Worm (Caenorhabditis elegans) whole organism, early embryonic: ENCODE results near the gene din-1.

Experiments
- B0310.2 ChIP-seq: sonication (generic microtip); optimal IDR thresholded peaks from 2 replicates; lab custom pipeline; 2016; ENCODE audit warnings: mild to moderate bottlenecking, missing genetic modification characterization, missing compliant biosample characterization
- F13C5.2 ChIP-seq: sonication (generic microtip); optimal IDR thresholded peaks from 2 replicates; lab custom pipeline; 2017; ENCODE audit warnings: mild to moderate bottlenecking, missing genetic modification characterization, inconsistent platforms, missing compliant biosample characterization
- ama-1 ChIP-seq: fragments of 150-350 bp; optimal IDR thresholded peaks from 2 replicates; lab custom pipeline; 2014
- flt-1 ChIP-seq: fragments of 200-800 bp; sonication (Bioruptor generic); IDR thresholded peaks from 2 replicates; pipeline ENCODE4 v1.3.6; 2022; ENCODE audit warnings: missing genetic modification characterization, missing compliant biosample characterization
- hnd-1 ChIP-seq: sonication (generic microtip); optimal IDR thresholded peaks from 2 replicates; lab custom pipeline; 2016; ENCODE audit warnings: missing genetic modification characterization, missing compliant biosample characterization
- scrt-1 ChIP-seq: fragments of 200-800 bp; sonication (Bioruptor generic); IDR thresholded peaks from 2 replicates; pipeline ENCODE4 v1.3.6; 2022; ENCODE audit warnings: missing genetic modification characterization, missing compliant biosample characterization
- tbx-11 ChIP-seq: fragments of 200-800 bp; sonication (Bioruptor generic); IDR thresholded peaks from 2 replicates; pipeline ENCODE4 v1.3.6; 2022; ENCODE audit warnings: missing genetic modification characterization, missing compliant biosample characterization

ce11 chrII:11681136-11681824, 47.9 kb upstream of the din-1 start, which contains the start of the genes sfxn-1.4 and C47D12.4:
- TF ChIP-seq F13C5.2 (tag; lab: Kevin White, UChicago), result no peak
- TF ChIP-seq hnd-1 (tag; lab: Kevin White, UChicago), result no peak
- no peak for TF ChIP-seq ama-1 (lab: Kevin White, UChicago)
- no peak for TF ChIP-seq tbx-11 (GFP tag; lab: Robert Waterston, UW)
- TF ChIP-seq B0310.2 (tag; lab: Kevin White, UChicago), result no peak
- TF ChIP-seq scrt-1, result no peak
- no peak for TF ChIP-seq flt-1
